Worm (Caenorhabditis elegans) whole organism, L4 larva: ENCODE data around the gene ttr-40.
A peak's percentile ranks its signal among the peaks of the same experiment; 100 is the strongest.
"Not testable (repeated sequence)": the region's sequence is repeated elsewhere in the genome, so short reads cannot be mapped to it uniquely, and the experiment has no call there.

Source experiments
- F10B5.3 ChIP-seq: sonication (generic microtip); optimal IDR thresholded peaks from 2 replicates; lab custom pipeline; 2016; ENCODE audit warnings: mild to moderate bottlenecking, missing genetic modification characterization, missing compliant biosample characterization
- R02D3.7 ChIP-seq: fragments of 150-350 bp; sonication (generic microtip); optimal IDR thresholded peaks from 3 replicates; lab custom pipeline; 2014; ENCODE audit warnings: missing biosample characterization, missing genetic modification characterization
- T20F7.1 ChIP-seq: fragments of 200-800 bp; sonication (Bioruptor generic); optimal IDR thresholded peaks from 2 replicates; lab custom pipeline; 2018; ENCODE audit warnings: mild to moderate bottlenecking, missing genetic modification characterization, missing compliant biosample characterization
- Y48G9A.11 ChIP-seq: fragments of 200-800 bp; sonication (Bioruptor generic); IDR thresholded peaks from 2 replicates; pipeline ENCODE4 v1.3.6; 2022; ENCODE audit warnings: missing genetic modification reagents, missing genetic modification characterization, missing compliant biosample characterization
- Y5F2A.4 ChIP-seq: fragments of 200-800 bp; sonication (Bioruptor generic); optimal IDR thresholded peaks from 2 replicates; lab custom pipeline; 2018; ENCODE audit warnings: mild to moderate bottlenecking, missing genetic modification characterization, missing compliant biosample characterization
- aha-1 ChIP-seq: fragments of 150-350 bp; peaks from one replicate; lab custom pipeline; 2014; ENCODE audit warnings: missing biosample characterization, missing genetic modification characterization
- ceh-20 ChIP-seq: fragments of 200-800 bp; sonication (Bioruptor generic); IDR thresholded peaks from 2 replicates; pipeline ENCODE4 v1.3.6; 2022; ENCODE audit warnings: missing genetic modification reagents, missing genetic modification characterization, missing compliant biosample characterization
- ceh-44 ChIP-seq: fragments of 200-800 bp; sonication (Bioruptor generic); IDR thresholded peaks from 2 replicates; pipeline ENCODE4 v1.3.6; 2022; ENCODE audit warnings: missing genetic modification reagents, missing genetic modification characterization, missing compliant biosample characterization
- daf-16 ChIP-seq, 3 experiments: sonication (generic microtip); optimal IDR thresholded peaks; 2 replicates each; lab custom pipeline; 2016 to 2017; ENCODE audit warnings: missing genetic modification characterization in 3 of 3, missing genetic modification reagents in 3 of 3, mild to moderate bottlenecking in 2 of 3, missing compliant biosample characterization in 2 of 3, missing biosample characterization in 1 of 3, moderate library complexity in 1 of 3
- dmd-9 ChIP-seq: fragments of 200-800 bp; sonication (Bioruptor generic); IDR thresholded peaks from 2 replicates; pipeline ENCODE4 v1.3.6; 2022; ENCODE audit warnings: missing genetic modification reagents, missing genetic modification characterization, missing compliant biosample characterization
- dpl-1 ChIP-seq: fragments of 150-350 bp; optimal IDR thresholded peaks from 2 replicates; lab custom pipeline; 2014; ENCODE audit warnings: missing biosample characterization, missing genetic modification reagents, missing genetic modification characterization
- hlh-30 ChIP-seq: sonication (generic microtip); optimal IDR thresholded peaks from 2 replicates; lab custom pipeline; 2017; ENCODE audit warnings: antibody characterized with exemption, mild to moderate bottlenecking, missing genetic modification characterization, missing compliant biosample characterization; ENCODE audit not compliant: insufficient read depth
- hmg-1.1 ChIP-seq: fragments of 200-800 bp; sonication (Bioruptor generic); IDR thresholded peaks from 2 replicates; pipeline ENCODE4 v1.3.6; 2022; ENCODE audit warnings: missing genetic modification reagents, missing genetic modification characterization, missing compliant biosample characterization
- jun-1 ChIP-seq: fragments of 150-350 bp; optimal IDR thresholded peaks from 2 replicates; lab custom pipeline; 2014; ENCODE audit warnings: missing biosample characterization, missing genetic modification reagents, missing genetic modification characterization
- lim-7 ChIP-seq: fragments of 200-800 bp; sonication (Bioruptor generic); IDR thresholded peaks from 2 replicates; pipeline ENCODE4 v1.3.6; 2022; ENCODE audit warnings: missing genetic modification characterization, missing compliant biosample characterization
- lin-13 ChIP-seq: fragments of 150-350 bp; optimal IDR thresholded peaks from 2 replicates; lab custom pipeline; 2014; ENCODE audit warnings: missing biosample characterization, missing genetic modification reagents, missing genetic modification characterization
- lin-15B ChIP-seq: fragments of 150-350 bp; sonication (generic microtip); optimal IDR thresholded peaks from 3 replicates; lab custom pipeline; 2014; ENCODE audit warnings: missing biosample characterization, missing genetic modification characterization
- lsy-2 ChIP-seq, 2 experiments: fragments of 150-350 bp in 1 of 2; sonication (generic microtip) in 1 of 2; optimal IDR thresholded peaks; 2 replicates each; lab custom pipeline; 2014 to 2017; ENCODE audit warnings: missing biosample characterization in 2 of 2, missing genetic modification characterization in 2 of 2
- madf-5 ChIP-seq, 2 experiments: fragments of 200-800 bp; sonication (Bioruptor generic); IDR thresholded peaks; 2 replicates each; pipeline ENCODE4 v1.3.6; 2022; ENCODE audit warnings: missing compliant biosample characterization in 2 of 2, missing genetic modification characterization in 2 of 2
- mdt-29 ChIP-seq: fragments of 200-800 bp; sonication (Bioruptor generic); IDR thresholded peaks from 2 replicates; pipeline ENCODE4 v1.3.6; 2022; ENCODE audit warnings: missing genetic modification reagents, missing genetic modification characterization, missing compliant biosample characterization
- mep-1 ChIP-seq: fragments of 150-350 bp; sonication (generic microtip); optimal IDR thresholded peaks from 3 replicates; lab custom pipeline; 2014; ENCODE audit warnings: missing biosample characterization, missing genetic modification characterization
- mxl-3 ChIP-seq: fragments of 200-800 bp; sonication (Bioruptor generic); optimal IDR thresholded peaks from 2 replicates; lab custom pipeline; 2018; ENCODE audit warnings: mild to moderate bottlenecking, missing genetic modification characterization, missing compliant biosample characterization
- nhr-25 ChIP-seq: sonication (generic microtip); optimal IDR thresholded peaks from 2 replicates; lab custom pipeline; 2017; ENCODE audit warnings: missing genetic modification characterization, mild to moderate bottlenecking, missing compliant biosample characterization, antibody characterized with exemption, moderate library complexity, borderline replicate concordance; ENCODE audit not compliant: insufficient read depth
- nhr-28 ChIP-seq: fragments of 150-350 bp; optimal IDR thresholded peaks from 2 replicates; lab custom pipeline; 2014; ENCODE audit warnings: missing biosample characterization, missing genetic modification characterization
- php-3 ChIP-seq: fragments of 200-800 bp; sonication (Bioruptor generic); IDR thresholded peaks from 2 replicates; pipeline ENCODE4 v1.3.6; 2022; ENCODE audit warnings: missing genetic modification reagents, missing genetic modification characterization, missing compliant biosample characterization
- pqm-1 ChIP-seq: sonication (generic microtip); optimal IDR thresholded peaks from 2 replicates; lab custom pipeline; 2017; ENCODE audit warnings: missing biosample characterization, missing genetic modification characterization
- spr-1 ChIP-seq: sonication (generic microtip); optimal IDR thresholded peaks from 2 replicates; lab custom pipeline; 2016; ENCODE audit warnings: mild to moderate bottlenecking, missing genetic modification characterization, missing compliant biosample characterization
- spr-3 ChIP-seq: fragments of 200-800 bp; sonication (Bioruptor generic); optimal IDR thresholded peaks from 2 replicates; lab custom pipeline; 2018; ENCODE audit warnings: mild to moderate bottlenecking, missing genetic modification characterization, missing compliant biosample characterization
- tra-1 ChIP-seq: fragments of 200-800 bp; sonication (Bioruptor generic); IDR thresholded peaks from 2 replicates; pipeline ENCODE4 v1.3.6; 2022; ENCODE audit warnings: missing genetic modification reagents, missing genetic modification characterization, missing compliant biosample characterization
- unc-130 ChIP-seq: sonication (generic microtip); optimal IDR thresholded peaks from 2 replicates; lab custom pipeline; 2016; ENCODE audit warnings: missing genetic modification reagents, missing genetic modification characterization, missing compliant biosample characterization
- unc-62 ChIP-seq, 3 experiments: fragments of 150-350 bp in 1 of 3; sonication (generic microtip); optimal IDR thresholded peaks in 2 of 3; peaks in 1 of 3; 1 replicate in 1 of 3; 2 replicates in 2 of 3; lab custom pipeline; 2014 to 2017; ENCODE audit warnings: missing biosample characterization in 3 of 3, missing genetic modification characterization in 3 of 3, missing genetic modification reagents in 3 of 3, missing genotype in 1 of 3
- vab-7 ChIP-seq: fragments of 200-800 bp; sonication (Bioruptor generic); IDR thresholded peaks from 2 replicates; pipeline ENCODE4 v1.3.6; 2022; ENCODE audit warnings: missing genetic modification reagents, missing genetic modification characterization, missing compliant biosample characterization
- zag-1 ChIP-seq: fragments of 150-350 bp; optimal IDR thresholded peaks from 2 replicates; lab custom pipeline; 2014; ENCODE audit warnings: missing biosample characterization, missing genetic modification characterization

Gene ttr-40

ce11 chrV:9382538-9383328 lies 27.5 kb upstream of the ttr-40 start (continued):
- TF ChIP-seq unc-130 (GFP tag; lab: Kevin White, UChicago), result peak; percentile 68
- no peak for TF ChIP-seq spr-1 (tag; lab: Kevin White, UChicago)
- peak; percentile 28 for TF ChIP-seq hlh-30
- peak; percentile 13 for TF ChIP-seq pqm-1

ce11 chrV:9381846-9382363 lies 26.6 kb upstream of the ttr-40 start, which contains the start of gene E02C12.12:
TSS of gene E02C12.12 (minus strand) at chrV:9382313.
- peak in 1 of 2 experiments; percentile 55 for TF ChIP-seq unc-62 (GFP tag; optimal IDR thresholded peaks at IDR 0.05 in 1 of 2; lab: Kevin White, UChicago)
- TF ChIP-seq unc-62 (tag; optimal IDR thresholded peaks at IDR 0.05; lab: Kevin White, UChicago), result no peak
- TF ChIP-seq Y48G9A.11, result no peak
- no peak for TF ChIP-seq mep-1

ce11 chrV:9379808-9380207 lies 24.5 kb upstream of the ttr-40 start, which contains the start of gene E02C12.11:
TSS of gene E02C12.11 (minus strand) at chrV:9379908.
- not testable (repeated sequence) for TF ChIP-seq ceh-20 (GFP tag; lab: Robert Waterston, UW); nhr-25 (tag; lab: Kevin White, UChicago); F10B5.3 (tag; lab: Kevin White, UChicago)

- TF ChIP-seq nhr-28 (tag; lab: Kevin White, UChicago) (peak; percentile 69), T20F7.1 (no peak)
Measured at ce11 chrV:9378335-9378734, 23.1 kb upstream of the ttr-40 start, which contains the start of gene E02C12.10. TSS of gene E02C12.10 (minus strand) at chrV:9378409.

ce11 chrV:9376417-9376816 lies 21.1 kb upstream of the ttr-40 start, which contains the start of gene E02C12.19:
TSS of gene E02C12.19 (minus strand) at chrV:9376517.
- TF ChIP-seq hmg-1.1 (GFP tag; lab: Robert Waterston, UW) (no peak), php-3 (GFP tag; lab: Robert Waterston, UW) (no peak), Y5F2A.4 (GFP tag; lab: Kevin White, UChicago) (no peak), dpl-1 (GFP tag; lab: Kevin White, UChicago) (no peak)

ce11 chrV:9375378-9375777 lies 20.1 kb upstream of the ttr-40 start, which contains the start of gene E02C12.9:
TSS of gene E02C12.9 (minus strand) at chrV:9375478.
- TF ChIP-seq lin-13, result no peak
- no peak for TF ChIP-seq tra-1 (GFP tag; lab: Robert Waterston, UW)
- no peak for TF ChIP-seq aha-1 (tag; lab: Kevin White, UChicago)
- no peak for TF ChIP-seq daf-16 (GFP tag; optimal IDR thresholded peaks at IDR 0.05; lab: Kevin White, UChicago)
- no peak for TF ChIP-seq daf-16 (tag; optimal IDR thresholded peaks at IDR 0.05; lab: Kevin White, UChicago)
- TF ChIP-seq vab-7 (GFP tag; lab: Robert Waterston, UW), result no peak
- TF ChIP-seq lin-15B (tag; lab: Kevin White, UChicago), result no peak
- no peak for TF ChIP-seq jun-1
- TF ChIP-seq mdt-29 (GFP tag; lab: Robert Waterston, UW), result no peak
- no peak for TF ChIP-seq ceh-44 (GFP tag; lab: Robert Waterston, UW)
- TF ChIP-seq spr-1 (tag; lab: Kevin White, UChicago), result no peak
- TF ChIP-seq mep-1, result no peak
- TF ChIP-seq R02D3.7 (tag; lab: Kevin White, UChicago), result no peak
- no peak for TF ChIP-seq lsy-2 (tag; optimal IDR thresholded peaks at IDR 0.05; lab: Kevin White, UChicago)
- no peak for TF ChIP-seq dmd-9 (GFP tag; lab: Robert Waterston, UW)
- TF ChIP-seq mxl-3 (GFP tag; lab: Kevin White, UChicago), result no peak
- TF ChIP-seq zag-1 (tag; lab: Kevin White, UChicago), result no peak
- TF ChIP-seq pqm-1, result no peak
- no peak for TF ChIP-seq spr-3 (GFP tag; lab: Kevin White, UChicago)
- TF ChIP-seq madf-5 (GFP tag; IDR thresholded peaks at IDR 0.05; lab: Robert Waterston, UW), result no peak
- no peak for TF ChIP-seq lim-7 (GFP tag; lab: Robert Waterston, UW)
